Fruit fly (Drosophila melanogaster) whole organism, prepupa: ENCODE measurements around the gene Fit2.
A peak's percentile ranks its signal among the peaks of the same experiment; 100 is the strongest.

Experiments
- CG15336 ChIP-seq: fragments of 200-800 bp; sonication (Bioruptor generic); IDR thresholded peaks from 2 replicates; pipeline ENCODE4 v1.3.6; 2022; ENCODE audit warnings: missing biosample characterization, missing genetic modification characterization
- CG16779 ChIP-seq: fragments of 200-800 bp; sonication (Bioruptor generic); optimal IDR thresholded peaks from 3 replicates; lab custom pipeline; 2017; ENCODE audit warnings: missing biosample characterization, mild to moderate bottlenecking, missing genetic modification characterization
- CG7368 ChIP-seq: fragments of 200-800 bp; sonication (Bioruptor generic); optimal IDR thresholded peaks from 3 replicates; lab custom pipeline; 2016; ENCODE audit warnings: missing biosample characterization, missing genetic modification characterization
- vri ChIP-seq: fragments of 200-800 bp; sonication (Bioruptor generic); optimal IDR thresholded peaks from 3 replicates; lab custom pipeline; 2016; ENCODE audit warnings: missing biosample characterization, mild to moderate bottlenecking, missing genetic modification characterization

DNA sequence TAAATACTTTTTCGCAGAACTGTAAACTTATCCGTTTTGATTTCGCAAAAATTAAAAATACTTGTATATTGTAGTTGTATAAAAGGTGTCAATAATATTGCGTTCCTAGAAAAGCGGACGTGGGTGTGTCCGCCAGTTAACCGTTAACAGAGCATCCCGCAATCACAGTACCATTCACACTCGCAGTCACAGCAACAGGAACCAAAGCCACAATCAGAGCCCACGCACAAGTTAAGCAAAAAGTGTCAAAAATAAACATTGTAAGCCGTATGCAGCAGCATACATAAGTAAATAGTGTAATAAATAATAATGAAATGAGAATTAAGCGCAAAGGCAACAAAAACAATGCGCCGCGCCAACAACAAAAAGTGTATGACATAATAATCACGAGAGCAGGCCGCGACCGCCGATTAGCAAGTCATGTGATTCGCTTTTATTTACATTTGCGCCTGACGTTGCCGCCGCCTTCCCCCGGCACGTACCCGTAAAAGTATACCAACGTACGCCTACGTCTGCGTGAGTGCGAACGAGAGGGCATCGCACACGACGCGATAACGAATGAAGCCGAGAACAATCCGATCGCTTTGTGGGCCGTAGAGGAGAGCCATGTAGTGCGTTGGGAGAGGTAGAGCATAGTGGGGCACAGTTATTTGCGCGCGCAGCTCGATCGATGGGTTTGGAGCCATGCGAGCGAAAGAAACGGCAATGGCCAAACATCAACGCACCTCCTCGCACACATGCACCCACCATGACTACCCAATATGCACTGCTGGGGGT is 14.2 kb upstream of the Fit2 start:
- peak; percentile 29 for TF ChIP-seq CG16779
- no peak for TF ChIP-seq CG15336 (GFP tag; lab: Robert Waterston, UW)
- TF ChIP-seq CG7368: no peak
- peak; percentile 100 for TF ChIP-seq vri (GFP tag; lab: Kevin White, UChicago)
